Worm (Caenorhabditis elegans): ENCODE data around the gene ttr-17.

ce11 chrIV:11037118-11037719 lies 29.6 kb downstream of the ttr-17 start:
- no peak for TF ChIP-seq him-1 (tag; optimal IDR thresholded peaks at IDR 0.05)
- TF ChIP-seq dao-5 (tag; optimal IDR thresholded peaks at IDR 0.05), result no peak
- TF ChIP-seq W03F9.2 (tag; optimal IDR thresholded peaks at IDR 0.05), result no peak

Data from whole organism, L4/young adult.